Worm (Caenorhabditis elegans): ENCODE results near the gene Y37D8A.16.
A peak's percentile ranks its signal among the peaks of the same experiment; 100 is the strongest.

The Y37D8A.16 gene

ce11 chrIII:12874606-12875066 lies 43.8 kb downstream of the Y37D8A.16 start, which contains the start of the genes mrg-1 and spcs-2 (continued):
- TF ChIP-seq ekl-4 (GFP tag; IDR thresholded peaks at IDR 0.05), result peak; percentile 76
- TF ChIP-seq Y95B8A.8 (GFP tag; IDR thresholded peaks at IDR 0.05), result 0 out of 2 replicates have a peak, but pooled peaks have one; percentile 64
- no peak for TF ChIP-seq die-1 (tag; optimal IDR thresholded peaks at IDR 0.05)
- 0 out of 2 replicates have a peak, but pooled peaks have one; percentile 34 for TF ChIP-seq Y79H2A.3 (GFP tag; conservative IDR thresholded peaks at IDR 0.05)
- TF ChIP-seq lin-26 (GFP tag; IDR thresholded peaks at IDR 0.05), result peak; percentile 48; the same call in 1 of the 2 replicates
- peak; percentile 10 for TF ChIP-seq atf-7 (tag; optimal IDR thresholded peaks at IDR 0.05)
- peak; percentile 91 for TF ChIP-seq ZK185.1 (tag; optimal IDR thresholded peaks at IDR 0.05; ENCODE audit: poor library complexity, severe bottlenecking)
- peak; percentile 87 for TF ChIP-seq mcd-1 (GFP tag; IDR thresholded peaks at IDR 0.05)
- 0 out of 2 replicates have a peak, but pooled peaks have one; percentile 13 for TF ChIP-seq hmg-20 (GFP tag; IDR thresholded peaks at IDR 0.05)
- peak in 1 of 2 experiments; percentile 32 for TF ChIP-seq rec-8 (tag; optimal IDR thresholded peaks at IDR 0.05)
- TF ChIP-seq madf-8 (GFP tag; conservative IDR thresholded peaks at IDR 0.05), result no peak
- peak; percentile 57 for TF ChIP-seq xnd-1 (tag; optimal IDR thresholded peaks at IDR 0.05)
- 0 out of 2 replicates have a peak, but pooled peaks have one; percentile 32 for TF ChIP-seq ztf-6 (GFP tag; IDR thresholded peaks at IDR 0.05)
- peak; percentile 59; the same call in 1 of the 2 replicates for TF ChIP-seq attf-3 (GFP tag; conservative IDR thresholded peaks at IDR 0.05)
- TF ChIP-seq Y53F4B.3 (GFP tag; IDR thresholded peaks at IDR 0.05), result no peak
- peak; percentile 82 for TF ChIP-seq rcor-1 (GFP tag; IDR thresholded peaks at IDR 0.05)
- TF ChIP-seq Y53G8AR.9 (GFP tag; conservative IDR thresholded peaks at IDR 0.05), result peak; percentile 90
- peak; percentile 60 for TF ChIP-seq unc-130 (GFP tag; optimal IDR thresholded peaks at IDR 0.05)
- TF ChIP-seq dox-1 (GFP tag; IDR thresholded peaks at IDR 0.05), result peak; percentile 93
- TF ChIP-seq athp-1 (tag; optimal IDR thresholded peaks at IDR 0.05), result peak; percentile 84
- TF ChIP-seq D2030.7 (GFP tag; IDR thresholded peaks at IDR 0.05), result peak; percentile 90
- no peak for TF ChIP-seq sea-2 (GFP tag; IDR thresholded peaks at IDR 0.05)
- peak; percentile 75 for TF ChIP-seq lsl-1 (GFP tag; optimal IDR thresholded peaks at IDR 0.05)
- TF ChIP-seq T26A5.8 (tag; optimal IDR thresholded peaks at IDR 0.05), result no peak
- TF ChIP-seq F52B5.7 (tag; optimal IDR thresholded peaks at IDR 0.05), result no peak
- TF ChIP-seq gei-17 (GFP tag; optimal IDR thresholded peaks at IDR 0.05), result no peak
- peak; percentile 60 for TF ChIP-seq egrh-3 (GFP tag; IDR thresholded peaks at IDR 0.05)
- TF ChIP-seq ama-1 (optimal IDR thresholded peaks at IDR 0.05), result no peak
- TF ChIP-seq ama-1 (GFP tag; optimal IDR thresholded peaks at IDR 0.05), result peak in 1 of 2 experiments; percentile 55
- peak; percentile 77 for TF ChIP-seq nfyb-1 (GFP tag; IDR thresholded peaks at IDR 0.05)
- peak; percentile 53 for TF ChIP-seq nhr-80 (tag; optimal IDR thresholded peaks at IDR 0.05)
- peak; percentile 97 for TF ChIP-seq attf-5 (GFP tag; optimal IDR thresholded peaks at IDR 0.05)
- peak; percentile 50; the same call in 1 of the 2 replicates for TF ChIP-seq egl-44 (GFP tag; IDR thresholded peaks at IDR 0.05)
- TF ChIP-seq K11D2.4 (GFP tag; IDR thresholded peaks at IDR 0.05), result peak; percentile 82
- 0 out of 2 replicates have a peak, but pooled peaks have one; percentile 68 for TF ChIP-seq ztf-25 (GFP tag; IDR thresholded peaks at IDR 0.05)
- TF ChIP-seq let-607 (tag; optimal IDR thresholded peaks at IDR 0.05), result peak in 1 of 2 experiments; percentile 49
- peak; percentile 95 for TF ChIP-seq lin-54 (GFP tag; optimal IDR thresholded peaks at IDR 0.05)
- peak; percentile 88 for TF ChIP-seq snpc-3.4 (tag; optimal IDR thresholded peaks at IDR 0.05)
- TF ChIP-seq dpl-1 (GFP tag; optimal IDR thresholded peaks at IDR 0.05), result peak; percentile 77
- TF ChIP-seq lin-40 (tag; optimal IDR thresholded peaks at IDR 0.05), result peak; percentile 88
- TF ChIP-seq ceh-58 (GFP tag; IDR thresholded peaks at IDR 0.05), result no peak
- peak; percentile 42 for TF ChIP-seq snpc-4 (GFP tag; optimal IDR thresholded peaks at IDR 0.05)
- TF ChIP-seq snpc-4 (tag; optimal IDR thresholded peaks at IDR 0.05), result peak in 3 of 4 experiments; percentile 57 to 72 (median 62)
- TF ChIP-seq ztf-26 (tag; optimal IDR thresholded peaks at IDR 0.05), result peak; percentile 48
- peak in 2 of 3 experiments; percentile 46 to 90 for TF ChIP-seq lin-35 (GFP tag; optimal IDR thresholded peaks at IDR 0.05)
- TF ChIP-seq madf-10 (tag; optimal IDR thresholded peaks at IDR 0.05), result peak; percentile 68
- TF ChIP-seq hsf-1 (GFP tag; IDR thresholded peaks at IDR 0.05), result no peak
- no peak for TF ChIP-seq mes-4 (tag; optimal IDR thresholded peaks at IDR 0.05)
